Fruit fly (Drosophila melanogaster): ENCODE results near the gene dysf.

The dysf gene

DNA sequence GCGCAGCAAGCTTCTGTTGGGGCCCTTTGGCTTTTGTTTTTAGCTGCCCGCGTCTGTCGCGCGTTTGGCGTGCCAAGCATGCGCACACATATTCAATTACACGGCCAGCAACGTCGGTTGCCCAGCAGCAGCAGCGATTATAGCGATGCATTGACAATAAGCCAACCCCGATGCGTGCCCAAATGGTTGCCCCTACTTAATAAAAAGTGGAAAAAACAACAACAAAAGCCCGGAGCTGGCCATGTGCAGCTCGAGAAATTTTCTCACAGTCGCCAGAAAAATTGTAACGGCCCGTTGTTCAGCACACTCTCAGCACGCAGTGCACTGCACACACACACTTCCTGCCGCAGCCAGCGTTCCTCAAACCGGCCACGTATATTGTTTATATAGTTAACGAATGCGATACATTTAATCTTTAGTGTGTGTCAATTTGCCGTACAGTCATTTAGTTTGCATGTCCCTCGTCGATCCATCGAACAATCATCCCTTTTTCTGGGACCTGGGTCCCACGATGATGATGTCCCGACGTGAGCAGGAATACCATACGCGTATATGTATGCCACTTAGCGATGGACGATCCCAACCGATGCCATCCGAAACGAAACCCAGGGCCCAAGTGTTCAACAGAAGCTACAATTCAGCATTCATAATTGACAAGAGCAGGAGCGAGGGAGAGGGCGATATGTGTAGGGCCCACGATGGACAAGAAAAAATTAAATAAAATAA is 63.7 kb downstream of the dysf start (continued):
- peak; percentile 11 for TF ChIP-seq dsx (GFP tag; optimal IDR thresholded peaks at IDR 0.05; ENCODE audit: poor library complexity, severe bottlenecking)
- TF ChIP-seq Ets21C (GFP tag; optimal IDR thresholded peaks at IDR 0.05): no peak
- TF ChIP-seq fkh (GFP tag; optimal IDR thresholded peaks at IDR 0.05): peak; percentile 33
- TF ChIP-seq OdsH (GFP tag; optimal IDR thresholded peaks at IDR 0.05): no peak

DNA sequence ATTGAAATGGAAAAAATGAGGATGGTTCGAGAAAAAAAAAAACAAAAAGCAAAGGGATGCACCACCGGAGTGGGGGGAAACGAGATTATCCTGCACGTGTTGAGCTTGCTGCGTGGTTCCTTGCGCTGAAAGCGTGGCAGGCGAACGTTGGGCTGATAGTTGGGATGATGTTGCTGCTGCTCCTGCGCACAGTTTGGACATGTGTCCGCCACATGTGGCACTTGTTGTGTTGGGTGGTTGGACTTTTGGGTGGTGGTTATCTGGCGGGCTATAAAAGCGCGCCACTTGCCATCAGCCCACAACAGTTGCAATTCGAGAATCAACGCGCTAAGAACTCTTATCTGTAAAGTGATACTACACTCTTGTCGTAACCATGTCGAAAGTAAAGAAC is 65.9 kb downstream of the dysf start:
- TF ChIP-seq CG11294 (GFP tag; IDR thresholded peaks at IDR 0.05) (no peak), CG6276 (GFP tag; optimal IDR thresholded peaks at IDR 0.05) (no peak), CG6163 (GFP tag; IDR thresholded peaks at IDR 0.05) (no peak), Hr4 (GFP tag; optimal IDR thresholded peaks at IDR 0.05) (no peak), CG10631 (GFP tag; optimal IDR thresholded peaks at IDR 0.05) (no peak), dac (GFP tag; optimal IDR thresholded peaks at IDR 0.05) (no peak), Ets21C (GFP tag; optimal IDR thresholded peaks at IDR 0.05) (no peak), spab (GFP tag; optimal IDR thresholded peaks at IDR 0.05) (no peak), Hr39 (GFP tag; optimal IDR thresholded peaks at IDR 0.05) (no peak), esn (GFP tag; optimal IDR thresholded peaks at IDR 0.05) (no peak), CG34406 (GFP tag; optimal IDR thresholded peaks at IDR 0.05) (no peak), CG6792 (GFP tag; optimal IDR thresholded peaks at IDR 0.05) (no peak), fkh (GFP tag; optimal IDR thresholded peaks at IDR 0.05) (no peak), eg (GFP tag; IDR thresholded peaks at IDR 0.05) (no peak), pdm3 (GFP tag; optimal IDR thresholded peaks at IDR 0.05) (no peak), CG6808 (GFP tag; optimal IDR thresholded peaks at IDR 0.05) (no peak), dsx (GFP tag; optimal IDR thresholded peaks at IDR 0.05; ENCODE audit: poor library complexity, severe bottlenecking) (no peak)

DNA sequence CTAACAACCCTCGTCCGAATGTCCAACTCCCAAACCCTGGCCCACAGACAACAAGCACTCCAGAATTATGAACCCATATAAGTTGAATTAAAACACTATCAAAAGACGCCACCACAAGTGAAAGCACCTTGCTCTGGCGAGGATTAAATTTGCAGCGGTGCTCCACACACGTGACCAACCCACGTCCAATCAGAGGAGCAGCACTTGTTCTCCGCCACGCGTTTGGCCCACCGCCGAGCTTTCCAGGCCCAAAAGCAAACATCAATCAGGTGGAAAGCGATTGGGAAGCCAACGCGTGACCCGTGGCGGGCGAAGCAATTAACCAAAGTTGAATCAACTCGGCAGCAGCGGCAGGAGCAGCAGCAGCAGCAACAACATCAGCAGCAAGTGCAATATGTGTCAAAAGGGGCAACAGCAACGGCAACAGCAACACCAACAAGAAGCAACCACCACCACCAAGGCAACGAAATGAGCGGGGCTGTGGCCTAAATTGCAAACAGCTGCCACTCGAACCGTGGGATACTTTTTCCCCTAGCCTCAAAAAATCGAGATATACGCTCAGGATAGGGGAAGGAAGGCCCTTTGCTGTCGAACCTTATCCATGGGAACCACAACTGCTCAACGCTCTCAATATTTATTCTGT is 66.4 kb downstream of the dysf start:
- TF ChIP-seq net (GFP tag; optimal IDR thresholded peaks at IDR 0.05) (peak; percentile 13), CG6854 (GFP tag; optimal IDR thresholded peaks at IDR 0.05) (peak; percentile 19), Eip78C (GFP tag) (no peak), fkh (GFP tag; optimal IDR thresholded peaks at IDR 0.05) (peak; percentile 7), fd85E (GFP tag; optimal IDR thresholded peaks at IDR 0.05) (no peak), CG34406 (GFP tag; optimal IDR thresholded peaks at IDR 0.05) (no peak), CG7368 (GFP tag; optimal IDR thresholded peaks at IDR 0.05) (no peak), ss (GFP tag; optimal IDR thresholded peaks at IDR 0.05) (peak in 1 of 2 experiments; percentile 20), Eip93F (GFP tag; optimal IDR thresholded peaks at IDR 0.05) (no peak)

DNA sequence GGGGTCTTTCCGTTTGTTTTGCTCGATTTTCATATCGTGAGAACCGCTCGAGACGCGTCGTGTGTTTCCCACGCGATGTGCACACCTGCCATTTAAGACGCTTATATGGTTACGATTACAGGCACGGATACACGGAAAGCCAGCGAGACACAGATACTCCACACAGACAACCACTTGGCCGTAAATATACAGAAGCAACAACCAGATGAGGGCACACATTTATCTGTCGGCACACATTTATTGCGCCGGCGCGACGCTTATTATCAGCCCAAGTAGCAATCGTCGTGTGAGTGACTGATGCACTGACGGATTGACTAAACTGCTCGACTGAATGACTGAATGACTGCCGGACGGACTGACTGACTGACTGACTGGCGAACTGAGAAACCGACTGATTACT is 67.9 kb downstream of the dysf start:
- TF ChIP-seq ss (GFP tag; optimal IDR thresholded peaks at IDR 0.05) (peak in 1 of 2 experiments; percentile 60), fkh (GFP tag; optimal IDR thresholded peaks at IDR 0.05) (peak; percentile 23), Hr38 (GFP tag; optimal IDR thresholded peaks at IDR 0.05) (no peak), Smox (GFP tag; optimal IDR thresholded peaks at IDR 0.05) (no peak)

DNA sequence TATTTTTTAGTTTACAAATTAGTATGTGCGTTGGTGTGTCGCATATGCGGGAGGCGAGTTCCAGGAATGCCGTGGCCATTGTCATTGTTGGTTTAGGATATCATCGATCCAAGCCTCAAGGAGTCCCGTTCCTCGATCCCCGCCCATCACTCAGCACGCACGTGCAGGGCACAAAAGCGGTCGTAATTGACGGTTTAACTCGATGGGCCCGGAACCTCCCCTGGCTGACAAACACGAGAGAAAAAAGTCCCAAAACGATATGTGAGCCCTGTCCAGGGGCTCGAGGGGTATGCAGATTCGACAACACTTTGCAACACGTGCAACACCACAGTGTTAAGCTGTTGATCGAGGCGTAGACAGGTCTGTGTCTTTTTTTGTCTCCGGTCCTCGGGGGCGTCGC is 70.6 kb downstream of the dysf start:
- TF ChIP-seq CG6276 (GFP tag; optimal IDR thresholded peaks at IDR 0.05): no peak
- TF ChIP-seq topi (GFP tag; optimal IDR thresholded peaks at IDR 0.05): no peak
- no peak for TF ChIP-seq Eip93F (GFP tag; optimal IDR thresholded peaks at IDR 0.05)
- TF ChIP-seq dsx (GFP tag; optimal IDR thresholded peaks at IDR 0.05; ENCODE audit: poor library complexity, severe bottlenecking): no peak
- TF ChIP-seq CG6854 (GFP tag; optimal IDR thresholded peaks at IDR 0.05): no peak
- TF ChIP-seq salr (GFP tag; optimal IDR thresholded peaks at IDR 0.05): no peak
- TF ChIP-seq dac (GFP tag; optimal IDR thresholded peaks at IDR 0.05): no peak
- no peak for TF ChIP-seq CG8119 (GFP tag; IDR thresholded peaks at IDR 0.05)
- TF ChIP-seq Eip75B (GFP tag; optimal IDR thresholded peaks at IDR 0.05): no peak
- TF ChIP-seq CG31627 (GFP tag; optimal IDR thresholded peaks at IDR 0.05): no peak
- TF ChIP-seq CG11902 (GFP tag; optimal IDR thresholded peaks at IDR 0.05): no peak
- no peak for TF ChIP-seq Smox (GFP tag; optimal IDR thresholded peaks at IDR 0.05)
- no peak for TF ChIP-seq pdm3 (GFP tag; optimal IDR thresholded peaks at IDR 0.05)
